Fruit fly (Drosophila melanogaster): ENCODE data around the gene Cp15.

The Cp15 gene

dm6 chr3L:8731494-8731994 is 3.3 kb downstream of the Cp15 start, which contains the start of gene Cp16:
TSS of gene Cp16 (plus strand) at chr3L:8731944.
- TF ChIP-seq CG1620 (GFP tag; optimal IDR thresholded peaks at IDR 0.05) (no peak), bab1 (GFP tag; optimal IDR thresholded peaks at IDR 0.05) (no peak), cic (GFP tag; optimal IDR thresholded peaks at IDR 0.05) (peak; percentile 72), tj (GFP tag; optimal IDR thresholded peaks at IDR 0.05) (no peak), CG33017 (tag; optimal IDR thresholded peaks at IDR 0.05) (no peak), ovo (GFP tag; optimal IDR thresholded peaks at IDR 0.05) (no peak), toe (GFP tag; optimal IDR thresholded peaks at IDR 0.05) (no peak), Crg-1 (GFP tag; optimal IDR thresholded peaks at IDR 0.05) (no peak)

dm6 chr3L:8741051-8741468 is 12.8 kb downstream of the Cp15 start:
- TF ChIP-seq cnc (optimal IDR thresholded peaks at IDR 0.05) = no peak
- TF ChIP-seq CG5204 (GFP tag; optimal IDR thresholded peaks at IDR 0.05) = no peak
- peak; percentile 20 for TF ChIP-seq CG14711 (tag; optimal IDR thresholded peaks at IDR 0.05)
- peak; percentile 42 for TF ChIP-seq CG7101 (tag; optimal IDR thresholded peaks at IDR 0.05)
- peak; percentile 17 for TF ChIP-seq Hr96 (GFP tag; optimal IDR thresholded peaks at IDR 0.05)
- no peak for TF ChIP-seq Crg-1 (GFP tag; optimal IDR thresholded peaks at IDR 0.05)
- peak; percentile 30 for TF ChIP-seq ovo (GFP tag; optimal IDR thresholded peaks at IDR 0.05)
- TF ChIP-seq CG12768 (GFP tag; optimal IDR thresholded peaks at IDR 0.05) = no peak
- TF ChIP-seq pad (GFP tag; optimal IDR thresholded peaks at IDR 0.05) = peak; percentile 38
- no peak for TF ChIP-seq Mnt (GFP tag; optimal IDR thresholded peaks at IDR 0.05)
- no peak for TF ChIP-seq Clk (GFP tag; optimal IDR thresholded peaks at IDR 0.05)
- peak; percentile 22 for TF ChIP-seq tj (GFP tag; optimal IDR thresholded peaks at IDR 0.05)
- TF ChIP-seq kay (GFP tag; ENCODE audit: borderline replicate concordance) = no peak
- no peak for TF ChIP-seq toe (GFP tag; optimal IDR thresholded peaks at IDR 0.05)
- TF ChIP-seq CG11617 (GFP tag; optimal IDR thresholded peaks at IDR 0.05) = peak; percentile 26
- TF ChIP-seq CG1620 (GFP tag; optimal IDR thresholded peaks at IDR 0.05) = no peak
- TF ChIP-seq bab1 (GFP tag; optimal IDR thresholded peaks at IDR 0.05) = no peak
- no peak for TF ChIP-seq cic (GFP tag; optimal IDR thresholded peaks at IDR 0.05)
- TF ChIP-seq CG33017 (tag; optimal IDR thresholded peaks at IDR 0.05) = no peak
- no peak for TF ChIP-seq CG7045 (GFP tag; optimal IDR thresholded peaks at IDR 0.05)

DNA sequence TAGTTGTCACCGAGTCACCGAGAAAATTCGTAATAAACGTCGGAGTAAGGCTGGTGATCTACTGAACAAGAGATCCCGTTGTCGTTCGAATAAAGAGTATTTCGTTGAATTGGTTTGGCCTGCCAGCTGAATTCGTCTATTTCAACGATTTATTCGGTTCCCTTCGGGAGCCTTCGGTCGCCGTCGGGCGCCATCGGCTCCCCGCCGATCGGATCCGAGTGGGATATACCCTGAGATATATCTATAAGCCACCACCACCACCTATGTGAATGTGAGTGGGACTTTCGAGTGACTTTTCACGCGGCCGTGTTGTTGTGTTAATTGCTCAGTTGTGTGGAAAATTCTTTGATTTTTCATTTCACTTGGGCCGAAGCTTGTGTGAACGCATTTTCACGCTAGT is 16.9 kb downstream of the Cp15 start, which contains the start of gene Prm:
TSS of gene Prm (minus strand) at position 101 of the 400 bp plus-strand sequence.
- TF ChIP-seq CG33017 (tag; optimal IDR thresholded peaks at IDR 0.05) (no peak), CG14711 (tag; optimal IDR thresholded peaks at IDR 0.05) (no peak), kay (GFP tag; ENCODE audit: borderline replicate concordance) (peak; percentile 22), cic (GFP tag; optimal IDR thresholded peaks at IDR 0.05) (no peak)

dm6 chr3L:8746519-8746918 is 18.2 kb downstream of the Cp15 start:
- TF ChIP-seq Clk (GFP tag; optimal IDR thresholded peaks at IDR 0.05) (no peak), tj (GFP tag; optimal IDR thresholded peaks at IDR 0.05) (no peak), CG11617 (GFP tag; optimal IDR thresholded peaks at IDR 0.05) (no peak), kay (GFP tag; ENCODE audit: borderline replicate concordance) (no peak), CG12768 (GFP tag; optimal IDR thresholded peaks at IDR 0.05) (no peak), toe (GFP tag; optimal IDR thresholded peaks at IDR 0.05) (no peak), CG1620 (GFP tag; optimal IDR thresholded peaks at IDR 0.05) (no peak), Crg-1 (GFP tag; optimal IDR thresholded peaks at IDR 0.05) (no peak), Hr96 (GFP tag; optimal IDR thresholded peaks at IDR 0.05) (no peak)

DNA sequence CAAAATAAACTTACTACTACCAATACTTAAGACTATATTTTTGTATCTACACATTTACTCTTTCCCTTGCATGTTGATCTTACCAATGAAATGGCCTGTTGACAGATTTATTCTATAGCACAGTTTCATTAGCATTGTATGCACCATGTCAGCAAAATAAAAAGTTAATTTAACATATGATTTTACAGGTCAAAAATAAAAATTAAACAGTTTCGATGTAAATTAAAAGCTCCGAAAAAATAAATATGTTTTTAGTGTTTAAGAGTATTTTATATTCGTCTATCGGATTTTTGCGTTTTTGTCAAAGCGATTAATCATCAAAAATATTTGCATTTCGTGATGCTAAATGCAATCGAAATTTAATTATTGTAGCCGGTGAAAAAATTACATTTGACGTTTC is 20.0 kb downstream of the Cp15 start:
- TF ChIP-seq cic (GFP tag; optimal IDR thresholded peaks at IDR 0.05) (no peak), tj (GFP tag; optimal IDR thresholded peaks at IDR 0.05) (no peak), Mnt (GFP tag; optimal IDR thresholded peaks at IDR 0.05) (no peak), CG1620 (GFP tag; optimal IDR thresholded peaks at IDR 0.05) (no peak), kay (GFP tag; ENCODE audit: borderline replicate concordance) (no peak), CG14711 (tag; optimal IDR thresholded peaks at IDR 0.05) (no peak), pad (GFP tag; optimal IDR thresholded peaks at IDR 0.05) (no peak), CG33017 (tag; optimal IDR thresholded peaks at IDR 0.05) (no peak)

dm6 chr3L:8748839-8749238 is 20.6 kb downstream of the Cp15 start:
- TF ChIP-seq pad (GFP tag; optimal IDR thresholded peaks at IDR 0.05) = no peak
- TF ChIP-seq CG5204 (GFP tag; optimal IDR thresholded peaks at IDR 0.05) = no peak
- no peak for TF ChIP-seq CG12768 (GFP tag; optimal IDR thresholded peaks at IDR 0.05)
- TF ChIP-seq kay (GFP tag; ENCODE audit: borderline replicate concordance) = no peak
- no peak for TF ChIP-seq Mnt (GFP tag; optimal IDR thresholded peaks at IDR 0.05)
- TF ChIP-seq Hr96 (GFP tag; optimal IDR thresholded peaks at IDR 0.05) = no peak
- TF ChIP-seq CG33017 (tag; optimal IDR thresholded peaks at IDR 0.05) = no peak
- TF ChIP-seq Clk (GFP tag; optimal IDR thresholded peaks at IDR 0.05) = no peak
- no peak for TF ChIP-seq bab1 (GFP tag; optimal IDR thresholded peaks at IDR 0.05)
- TF ChIP-seq CG1620 (GFP tag; optimal IDR thresholded peaks at IDR 0.05) = peak; percentile 89
- TF ChIP-seq Crg-1 (GFP tag; optimal IDR thresholded peaks at IDR 0.05) = peak; percentile 74
- no peak for TF ChIP-seq CG7045 (GFP tag; optimal IDR thresholded peaks at IDR 0.05)
- no peak for TF ChIP-seq CG11617 (GFP tag; optimal IDR thresholded peaks at IDR 0.05)
- TF ChIP-seq tj (GFP tag; optimal IDR thresholded peaks at IDR 0.05) = no peak
- TF ChIP-seq cnc (optimal IDR thresholded peaks at IDR 0.05) = no peak
- TF ChIP-seq cic (GFP tag; optimal IDR thresholded peaks at IDR 0.05) = no peak
- peak; percentile 34 for TF ChIP-seq ovo (GFP tag; optimal IDR thresholded peaks at IDR 0.05)
- peak; percentile 48 for TF ChIP-seq CG7101 (tag; optimal IDR thresholded peaks at IDR 0.05)
- peak; percentile 3 for TF ChIP-seq CG14711 (tag; optimal IDR thresholded peaks at IDR 0.05)
- peak; percentile 29 for TF ChIP-seq toe (GFP tag; optimal IDR thresholded peaks at IDR 0.05)
